Worm (Caenorhabditis elegans): Measurements from ENCODE around the gene T22D1.5.
"Not testable (repeated sequence)": the region's sequence is repeated elsewhere in the genome, so short reads cannot be mapped to it uniquely, and the experiment has no call there.

ce11 chrIV:6914161-6914585 is 10.4 kb downstream of the T22D1.5 start:
- not testable (repeated sequence) for TF ChIP-seq blmp-1 (tag; optimal IDR thresholded peaks at IDR 0.05); unc-130 (tag; optimal IDR thresholded peaks at IDR 0.05); snu-23 (GFP tag; optimal IDR thresholded peaks at IDR 0.05); lin-15B (tag; optimal IDR thresholded peaks at IDR 0.05); ztf-11 (tag; optimal IDR thresholded peaks at IDR 0.05); nhr-28 (tag; optimal IDR thresholded peaks at IDR 0.05)
